Worm (Caenorhabditis elegans) whole organism, young adult: ENCODE results near the gene lmbr-1.

Experiments
- B0019.2 ChIP-seq: fragments of 200-800 bp; sonication (Bioruptor generic); conservative IDR thresholded peaks from 2 replicates; pipeline ENCODE4 v1.3.6; 2022; ENCODE audit warnings: missing genetic modification reagents, missing genetic modification characterization, missing compliant biosample characterization
- C06A6.2 ChIP-seq: fragments of 200-800 bp; sonication (Bioruptor generic); conservative IDR thresholded peaks from 2 replicates; pipeline ENCODE4 v1.3.6; 2022; ENCODE audit warnings: missing genetic modification characterization, missing compliant biosample characterization
- C17E4.6 ChIP-seq: fragments of 200-800 bp; sonication (Bioruptor generic); IDR thresholded peaks from 2 replicates; pipeline ENCODE4 v1.3.6; 2022; ENCODE audit warnings: missing genetic modification reagents, missing genetic modification characterization, missing compliant biosample characterization
- F10E7.11 ChIP-seq: sonication (generic microtip); optimal IDR thresholded peaks from 2 replicates; lab custom pipeline; 2017; ENCODE audit warnings: mild to moderate bottlenecking, missing genetic modification characterization, moderate library complexity, missing compliant biosample characterization
- F33H1.4 ChIP-seq: fragments of 200-800 bp; sonication (Bioruptor generic); IDR thresholded peaks from 2 replicates; pipeline ENCODE4 v1.3.6; 2022; ENCODE audit warnings: missing genetic modification reagents, missing genetic modification characterization, missing compliant biosample characterization
- F39B2.1 ChIP-seq: fragments of 200-800 bp; sonication (Bioruptor generic); IDR thresholded peaks from 2 replicates; pipeline ENCODE4 v1.3.6; 2022; ENCODE audit warnings: missing genetic modification reagents, missing genetic modification characterization, missing compliant biosample characterization
- F52B5.7 ChIP-seq: sonication (generic microtip); optimal IDR thresholded peaks from 2 replicates; lab custom pipeline; 2016; ENCODE audit warnings: mild to moderate bottlenecking, missing genetic modification characterization, missing compliant biosample characterization
- T07F8.4 ChIP-seq: sonication (generic microtip); optimal IDR thresholded peaks from 2 replicates; lab custom pipeline; 2016; ENCODE audit warnings: mild to moderate bottlenecking, missing genetic modification characterization, moderate library complexity, missing compliant biosample characterization
- T26A5.8 ChIP-seq: sonication (generic microtip); optimal IDR thresholded peaks from 2 replicates; lab custom pipeline; 2016; ENCODE audit warnings: missing genetic modification characterization, missing compliant biosample characterization
- Y53G8AR.9 ChIP-seq: fragments of 200-800 bp; sonication (Bioruptor generic); conservative IDR thresholded peaks from 2 replicates; pipeline ENCODE4 v1.3.6; 2022; ENCODE audit warnings: missing genetic modification reagents, missing genetic modification characterization, missing compliant biosample characterization
- Y56A3A.18 ChIP-seq: fragments of 200-800 bp; sonication (Bioruptor generic); IDR thresholded peaks from 2 replicates; pipeline ENCODE4 v1.3.6; 2022; ENCODE audit warnings: missing genetic modification reagents, missing genetic modification characterization, missing compliant biosample characterization
- Y67H2A.10 ChIP-seq: fragments of 200-800 bp; sonication (Bioruptor generic); conservative IDR thresholded peaks from 2 replicates; pipeline ENCODE4 v1.3.6; 2022; ENCODE audit warnings: missing genetic modification reagents, missing genetic modification characterization, missing compliant biosample characterization
- Y79H2A.3 ChIP-seq: fragments of 200-800 bp; sonication (Bioruptor generic); conservative IDR thresholded peaks from 2 replicates; pipeline ENCODE4 v1.3.6; 2022; ENCODE audit warnings: missing genetic modification reagents, missing genetic modification characterization, missing compliant biosample characterization
- Y95B8A.8 ChIP-seq: fragments of 200-800 bp; sonication (Bioruptor generic); IDR thresholded peaks from 2 replicates; pipeline ENCODE4 v1.3.6; 2022; ENCODE audit warnings: missing genetic modification reagents, missing genetic modification characterization, missing compliant biosample characterization
- akir-1 ChIP-seq: fragments of 200-800 bp; sonication (Bioruptor generic); optimal IDR thresholded peaks from 2 replicates; lab custom pipeline; 2018; ENCODE audit warnings: mild to moderate bottlenecking, missing genetic modification characterization, moderate library complexity, missing compliant biosample characterization
- ama-1 ChIP-seq, 3 experiments: fragments of 150-350 bp in 1 of 3; sonication (generic microtip) in 2 of 3; optimal IDR thresholded peaks; 2 replicates each; lab custom pipeline; 2014 to 2018; ENCODE audit warnings: missing biosample characterization in 2 of 3, missing genetic modification characterization in 2 of 3, missing genetic modification reagents in 2 of 3
- attf-5 ChIP-seq: fragments of 200-800 bp; sonication (Bioruptor generic); optimal IDR thresholded peaks from 2 replicates; lab custom pipeline; 2018; ENCODE audit warnings: mild to moderate bottlenecking, missing genetic modification characterization, missing compliant biosample characterization
- attf-6 ChIP-seq: fragments of 200-800 bp; sonication (Bioruptor generic); IDR thresholded peaks from 2 replicates; pipeline ENCODE4 v1.3.6; 2022; ENCODE audit warnings: missing genetic modification reagents, missing genetic modification characterization, missing compliant biosample characterization
- cebp-1 ChIP-seq, 2 experiments: fragments of 200-800 bp in 1 of 2; sonication (Bioruptor generic) in 1 of 2; sonication (generic microtip) in 1 of 2; IDR thresholded peaks in 1 of 2; optimal IDR thresholded peaks in 1 of 2; 2 replicates each; pipeline versions ENCODE4 v1.3.6 to Lab custom; 2017 to 2022; ENCODE audit warnings: missing compliant biosample characterization in 2 of 2, missing genetic modification characterization in 2 of 2, mild to moderate bottlenecking in 1 of 2, missing genetic modification reagents in 1 of 2, moderate library complexity in 1 of 2
- cebp-2 ChIP-seq: fragments of 200-800 bp; sonication (Bioruptor generic); IDR thresholded peaks from 2 replicates; pipeline ENCODE4 v1.3.6; 2022; ENCODE audit warnings: missing genetic modification characterization, missing compliant biosample characterization
- ceh-40 ChIP-seq: fragments of 200-800 bp; sonication (Bioruptor generic); IDR thresholded peaks from 2 replicates; pipeline ENCODE4 v1.3.6; 2022; ENCODE audit warnings: missing genetic modification characterization, missing compliant biosample characterization
- ceh-58 ChIP-seq: fragments of 200-800 bp; sonication (Bioruptor generic); IDR thresholded peaks from 2 replicates; pipeline ENCODE4 v1.3.6; 2022; ENCODE audit warnings: missing genetic modification characterization, missing compliant biosample characterization
- ceh-79 ChIP-seq: sonication (generic microtip); optimal IDR thresholded peaks from 2 replicates; lab custom pipeline; 2017; ENCODE audit warnings: mild to moderate bottlenecking, missing genetic modification characterization, missing compliant biosample characterization
- chd-7 ChIP-seq: sonication (generic microtip); optimal IDR thresholded peaks from 2 replicates; lab custom pipeline; 2016; ENCODE audit warnings: mild to moderate bottlenecking, missing genetic modification characterization, moderate library complexity, missing compliant biosample characterization
- dpff-1 ChIP-seq: sonication (generic microtip); optimal IDR thresholded peaks from 2 replicates; lab custom pipeline; 2017; ENCODE audit warnings: mild to moderate bottlenecking, missing genetic modification characterization, missing compliant biosample characterization
- egl-18 ChIP-seq: fragments of 200-800 bp; sonication (Bioruptor generic); IDR thresholded peaks from 2 replicates; pipeline ENCODE4 v1.3.6; 2022; ENCODE audit warnings: missing genetic modification reagents, missing genetic modification characterization, missing compliant biosample characterization
- egrh-3 ChIP-seq: fragments of 200-800 bp; sonication (Bioruptor generic); IDR thresholded peaks from 2 replicates; pipeline ENCODE4 v1.3.6; 2022; ENCODE audit warnings: missing genetic modification reagents, missing genetic modification characterization, missing compliant biosample characterization
- ekl-4 ChIP-seq: fragments of 200-800 bp; sonication (Bioruptor generic); IDR thresholded peaks from 2 replicates; pipeline ENCODE4 v1.3.6; 2022; ENCODE audit warnings: missing genetic modification reagents, missing genetic modification characterization, missing compliant biosample characterization
- ets-4 ChIP-seq: fragments of 200-800 bp; sonication (Bioruptor generic); optimal IDR thresholded peaks from 2 replicates; lab custom pipeline; 2018; ENCODE audit warnings: mild to moderate bottlenecking, missing genetic modification characterization, missing compliant biosample characterization
- fkh-3 ChIP-seq: sonication (generic microtip); optimal IDR thresholded peaks from 2 replicates; lab custom pipeline; 2016; ENCODE audit warnings: mild to moderate bottlenecking, missing genetic modification characterization, missing compliant biosample characterization
- hrde-1 ChIP-seq: sonication (generic microtip); optimal IDR thresholded peaks from 2 replicates; lab custom pipeline; 2016; ENCODE audit warnings: missing genetic modification characterization, mild to moderate bottlenecking, missing compliant biosample characterization, moderate library complexity, missing genotype, missing genetic modification reagents, borderline replicate concordance
- lin-26 ChIP-seq: fragments of 200-800 bp; sonication (Bioruptor generic); IDR thresholded peaks from 2 replicates; pipeline ENCODE4 v1.3.6; 2022; ENCODE audit warnings: missing genetic modification reagents, missing genetic modification characterization, missing compliant biosample characterization
- madf-8 ChIP-seq: fragments of 200-800 bp; sonication (Bioruptor generic); conservative IDR thresholded peaks from 2 replicates; pipeline ENCODE4 v1.3.6; 2022; ENCODE audit warnings: missing genetic modification reagents, missing genetic modification characterization, missing compliant biosample characterization
- mes-4 ChIP-seq: sonication (generic microtip); optimal IDR thresholded peaks from 2 replicates; lab custom pipeline; 2016; ENCODE audit warnings: missing genotype, missing genetic modification characterization, missing compliant biosample characterization
- nfya-2 ChIP-seq: fragments of 200-800 bp; sonication (Bioruptor generic); IDR thresholded peaks from 2 replicates; pipeline ENCODE4 v1.3.6; 2022; ENCODE audit warnings: missing genetic modification reagents, missing genetic modification characterization, missing compliant biosample characterization
- nfyb-1 ChIP-seq: fragments of 200-800 bp; sonication (Bioruptor generic); IDR thresholded peaks from 2 replicates; pipeline ENCODE4 v1.3.6; 2022; ENCODE audit warnings: missing genetic modification reagents, missing genetic modification characterization, missing compliant biosample characterization
- nhr-120 ChIP-seq: fragments of 200-800 bp; sonication (Bioruptor generic); IDR thresholded peaks from 2 replicates; pipeline ENCODE4 v1.3.6; 2022; ENCODE audit warnings: missing genetic modification characterization, missing compliant biosample characterization
- nhr-179 ChIP-seq: sonication (generic microtip); optimal IDR thresholded peaks from 2 replicates; lab custom pipeline; 2016; ENCODE audit warnings: mild to moderate bottlenecking, missing genetic modification characterization, missing compliant biosample characterization
- nhr-27 ChIP-seq: fragments of 200-800 bp; sonication (Bioruptor generic); optimal IDR thresholded peaks from 2 replicates; lab custom pipeline; 2018; ENCODE audit warnings: mild to moderate bottlenecking, missing genetic modification characterization, moderate library complexity, missing compliant biosample characterization
- pbrm-1 ChIP-seq: fragments of 200-800 bp; sonication (Bioruptor generic); IDR thresholded peaks from 2 replicates; pipeline ENCODE4 v1.3.6; 2022; ENCODE audit warnings: missing genetic modification reagents, missing genetic modification characterization, missing compliant biosample characterization
- repo-1 ChIP-seq: sonication (generic microtip); optimal IDR thresholded peaks from 2 replicates; lab custom pipeline; 2017; ENCODE audit warnings: mild to moderate bottlenecking, missing genetic modification characterization, missing compliant biosample characterization
- rpc-1 ChIP-seq, 2 experiments: fragments of 150-350 bp in 1 of 2; sonication (generic microtip) in 1 of 2; optimal IDR thresholded peaks; 2 replicates each; lab custom pipeline; 2014 to 2018; ENCODE audit warnings: missing biosample characterization in 1 of 2, missing genetic modification characterization in 1 of 2, missing genetic modification reagents in 1 of 2, missing genotype in 1 of 2
- sptf-2 ChIP-seq: fragments of 200-800 bp; sonication (Bioruptor generic); optimal IDR thresholded peaks from 2 replicates; lab custom pipeline; 2018; ENCODE audit warnings: mild to moderate bottlenecking, missing genetic modification characterization, missing compliant biosample characterization
- tbx-9 ChIP-seq: sonication (generic microtip); optimal IDR thresholded peaks from 2 replicates; lab custom pipeline; 2016; ENCODE audit warnings: borderline replicate concordance, missing genetic modification characterization, inconsistent platforms, missing compliant biosample characterization
- unc-130 ChIP-seq: sonication (generic microtip); optimal IDR thresholded peaks from 2 replicates; lab custom pipeline; 2016; ENCODE audit warnings: missing genetic modification reagents, missing genetic modification characterization, missing compliant biosample characterization
- ztf-22 ChIP-seq: fragments of 200-800 bp; sonication (Bioruptor generic); optimal IDR thresholded peaks from 2 replicates; lab custom pipeline; 2018; ENCODE audit warnings: mild to moderate bottlenecking, missing genetic modification characterization, moderate library complexity, missing compliant biosample characterization

lmbr-1 gene

DNA sequence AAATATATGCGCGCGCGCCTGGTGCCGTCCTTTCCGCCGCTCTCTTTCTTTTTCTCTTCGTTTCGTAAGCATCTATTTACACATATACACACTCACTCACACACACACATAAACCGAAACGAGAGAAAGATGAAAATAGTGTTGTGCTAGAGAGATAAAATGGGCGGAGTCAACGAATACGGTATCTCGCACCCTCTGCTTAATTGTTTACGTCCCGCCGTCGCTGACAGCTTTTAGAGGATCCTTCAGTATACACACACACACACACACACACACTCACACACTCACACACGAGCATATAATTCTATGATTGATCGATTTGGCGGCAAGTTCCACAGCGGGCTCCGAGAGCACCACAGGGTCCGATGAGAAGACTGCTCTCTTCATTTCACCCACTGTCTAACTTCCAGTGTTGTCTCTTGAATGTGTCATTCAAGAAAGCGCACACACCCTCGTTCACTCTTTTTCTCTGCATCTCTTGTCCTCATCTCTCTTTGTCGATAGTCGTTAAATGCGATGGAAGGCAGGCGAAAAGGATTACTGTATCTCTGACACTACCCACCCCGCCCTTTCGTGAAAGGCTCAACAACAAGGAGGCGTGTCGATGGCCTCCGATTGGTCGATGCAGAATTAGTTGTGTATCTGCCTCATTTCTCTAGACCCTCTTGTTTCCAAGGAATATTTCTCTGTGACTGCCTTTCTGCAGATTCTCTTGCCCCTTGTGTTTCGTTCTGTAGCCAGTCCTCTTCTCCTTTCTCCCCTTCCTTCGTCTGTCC lies 45.3 kb downstream of the lmbr-1 start:
- TF ChIP-seq B0019.2 (GFP tag; lab: Robert Waterston, UW) (no peak), nfyb-1 (peak; percentile 99), attf-5 (GFP tag; lab: Kevin White, UChicago) (peak; percentile 93), attf-6 (no peak), chd-7 (peak; percentile 87), egl-18 (GFP tag; lab: Robert Waterston, UW) (no peak), cebp-1 (GFP tag; IDR thresholded peaks at IDR 0.05; lab: Robert Waterston, UW) (no peak; the same call in 1 of the 2 replicates), cebp-1 (tag; optimal IDR thresholded peaks at IDR 0.05; lab: Kevin White, UChicago) (peak; percentile 88), T26A5.8 (tag; lab: Kevin White, UChicago) (no peak), madf-8 (GFP tag; lab: Robert Waterston, UW) (no peak), pbrm-1 (peak; percentile 34; the same call in 1 of the 2 replicates), C06A6.2 (GFP tag; lab: Robert Waterston, UW) (peak; percentile 66), ztf-22 (GFP tag; lab: Kevin White, UChicago) (peak; percentile 13), tbx-9 (tag; lab: Kevin White, UChicago) (no peak), C17E4.6 (GFP tag; lab: Robert Waterston, UW) (no peak), F39B2.1 (GFP tag; lab: Robert Waterston, UW) (no peak), dpff-1 (tag; lab: Kevin White, UChicago) (no peak), sptf-2 (no peak), F10E7.11 (peak; percentile 45), ceh-40 (no peak), Y56A3A.18 (peak; percentile 73; the same call in 1 of the 2 replicates), ets-4 (peak; percentile 64), hrde-1 (tag; lab: Kevin White, UChicago) (no peak), lin-26 (peak; percentile 91), ekl-4 (peak; percentile 53; the same call in 1 of the 2 replicates), nhr-179 (tag; lab: Kevin White, UChicago) (no peak), T07F8.4 (tag; lab: Kevin White, UChicago) (no peak), ceh-79 (tag; lab: Kevin White, UChicago) (peak; percentile 63), Y95B8A.8 (no peak), fkh-3 (tag; lab: Kevin White, UChicago) (no peak), akir-1 (GFP tag; lab: Kevin White, UChicago) (peak; percentile 34), ceh-58 (no peak), F52B5.7 (tag; lab: Kevin White, UChicago) (no peak), nhr-120 (GFP tag; lab: Robert Waterston, UW) (no peak), unc-130 (no peak), egrh-3 (no peak), ama-1 (optimal IDR thresholded peaks at IDR 0.05; lab: Kevin White, UChicago) (no peak), ama-1 (GFP tag; optimal IDR thresholded peaks at IDR 0.05; lab: Kevin White, UChicago) (no peak), rpc-1 (optimal IDR thresholded peaks at IDR 0.05; lab: Kevin White, UChicago) (no peak), rpc-1 (tag; optimal IDR thresholded peaks at IDR 0.05; lab: Kevin White, UChicago) (no peak), cebp-2 (no peak), Y79H2A.3 (GFP tag; lab: Robert Waterston, UW) (no peak), Y53G8AR.9 (GFP tag; lab: Robert Waterston, UW) (peak; percentile 61; the same call in 1 of the 2 replicates), repo-1 (tag; lab: Kevin White, UChicago) (peak; percentile 82), F33H1.4 (GFP tag; lab: Robert Waterston, UW) (no peak), mes-4 (no peak), nfya-2 (no peak), nhr-27 (no peak), Y67H2A.10 (GFP tag; lab: Robert Waterston, UW) (no peak)
